Worm (Caenorhabditis elegans): Measurements from ENCODE around the gene srw-3.
A peak's percentile ranks its signal among the peaks of the same experiment; 100 is the strongest.

DNA sequence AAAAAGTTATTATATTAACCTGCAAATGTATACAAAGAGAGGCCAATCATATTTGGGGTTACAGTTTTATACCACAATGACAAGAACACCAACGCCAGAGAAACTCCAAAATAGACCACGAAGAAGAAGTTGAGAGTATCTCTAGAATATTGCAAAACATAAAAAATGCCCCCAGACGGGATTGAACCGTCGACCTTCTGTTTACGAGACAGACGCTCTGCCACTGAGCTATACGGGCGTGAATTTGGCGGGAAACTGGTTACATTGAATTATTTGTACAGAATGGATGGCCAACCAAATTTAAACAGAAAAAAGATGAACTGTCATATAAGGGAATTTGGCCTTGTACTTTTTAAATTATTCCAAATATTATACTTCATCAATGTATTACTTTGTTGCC lies 25.1 kb downstream of the srw-3 start:
- TF ChIP-seq Y53G8AR.9 (GFP tag; conservative IDR thresholded peaks at IDR 0.05): no peak
- TF ChIP-seq ztf-25 (GFP tag; IDR thresholded peaks at IDR 0.05): no peak
- TF ChIP-seq ztf-28 (GFP tag; IDR thresholded peaks at IDR 0.05): 0 out of 2 replicates have a peak, but pooled peaks have one; percentile 24
- TF ChIP-seq pha-4 (tag; optimal IDR thresholded peaks at IDR 0.05): no peak
- TF ChIP-seq zfh-2 (GFP tag; conservative IDR thresholded peaks at IDR 0.05): no peak
- no peak for TF ChIP-seq ztf-26 (tag; optimal IDR thresholded peaks at IDR 0.05)
- no peak for TF ChIP-seq C17E4.6 (GFP tag; IDR thresholded peaks at IDR 0.05)
- no peak for TF ChIP-seq dpl-1 (GFP tag; optimal IDR thresholded peaks at IDR 0.05)
- TF ChIP-seq ztf-18 (tag; optimal IDR thresholded peaks at IDR 0.05): no peak
- TF ChIP-seq nhr-120 (GFP tag; IDR thresholded peaks at IDR 0.05): no peak
- no peak for TF ChIP-seq Y95B8A.8 (GFP tag; IDR thresholded peaks at IDR 0.05)

Measured in whole organism, young adult.